Worm (Caenorhabditis elegans): ENCODE measurements around the gene srh-74.
A peak's percentile ranks its signal among the peaks of the same experiment; 100 is the strongest.

The srh-74 gene

DNA sequence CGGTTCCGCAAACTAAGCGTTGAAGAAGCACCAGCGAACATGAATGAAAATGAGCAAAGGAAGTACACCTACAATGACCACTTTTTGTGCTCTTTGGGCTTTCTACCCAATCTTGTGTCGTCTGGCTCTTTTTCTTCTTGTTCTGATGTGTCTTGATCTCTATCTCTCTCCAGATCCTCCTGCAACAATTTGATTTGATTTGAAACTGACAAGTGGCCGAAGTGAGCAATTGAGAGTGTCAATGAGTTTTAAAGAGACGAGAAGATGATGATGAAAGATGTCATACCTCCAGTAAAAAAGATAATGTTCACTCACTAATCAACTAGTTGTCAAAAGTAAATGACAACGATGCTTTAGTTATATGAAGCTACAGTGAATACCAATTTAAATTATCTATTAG lies 13.8 kb downstream of the srh-74 start, which contains the start of gene pptr-2:
Gene pptr-2 (minus strand): TSS at position 184 of the 400 bp plus-strand sequence.
- peak; percentile 92 for TF ChIP-seq unc-55 (GFP tag; optimal IDR thresholded peaks at IDR 0.05)
- TF ChIP-seq rnt-1 (tag; optimal IDR thresholded peaks at IDR 0.05) = peak; percentile 32
- TF ChIP-seq unc-86 (tag; optimal IDR thresholded peaks at IDR 0.05) = no peak
- TF ChIP-seq ztf-16 (tag; optimal IDR thresholded peaks at IDR 0.05) = no peak

DNA sequence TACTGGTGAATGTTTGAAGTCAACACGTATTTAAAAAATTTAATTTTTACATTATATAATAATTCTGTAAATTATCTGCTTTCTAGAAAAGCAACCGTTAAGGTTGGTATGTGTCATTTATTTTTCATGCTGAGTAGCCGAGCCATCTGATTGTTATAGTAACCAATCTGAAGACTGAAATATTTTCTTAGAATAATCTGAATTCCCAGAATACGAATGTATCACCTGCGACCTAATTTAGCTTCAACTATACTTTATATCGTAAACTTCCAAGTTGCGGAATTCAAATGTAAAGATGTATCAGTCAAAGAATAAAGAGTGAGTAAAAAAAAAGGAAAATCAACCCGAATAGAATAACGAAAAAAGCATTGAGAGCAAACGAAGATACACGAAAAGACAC lies 15.3 kb downstream of the srh-74 start:
- TF ChIP-seq nfya-1 (tag; optimal IDR thresholded peaks at IDR 0.05) (no peak), ceh-14 (tag; optimal IDR thresholded peaks at IDR 0.05) (no peak), syd-9 (tag; optimal IDR thresholded peaks at IDR 0.05) (no peak)

DNA sequence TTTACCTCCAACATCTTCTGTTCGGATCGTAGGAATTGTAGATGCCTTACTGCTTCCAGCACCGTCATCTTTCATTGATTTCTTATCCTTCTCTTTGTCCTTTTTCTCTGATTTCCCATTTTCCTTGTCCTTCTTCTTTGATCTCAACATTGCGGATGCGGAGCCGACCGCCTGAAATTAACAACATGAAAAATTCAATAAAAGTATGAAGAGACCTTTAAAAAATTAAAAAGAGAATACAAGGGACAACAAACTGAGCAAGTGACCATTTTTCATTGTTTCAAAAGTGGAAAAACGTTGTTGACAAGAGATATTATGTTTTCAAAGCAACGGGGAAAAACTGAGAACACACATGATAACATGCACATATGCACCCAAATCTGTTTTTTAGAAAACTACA lies 17.9 kb downstream of the srh-74 start:
- no peak for TF ChIP-seq ztf-16 (tag; optimal IDR thresholded peaks at IDR 0.05)
- TF ChIP-seq sdc-2 (tag; optimal IDR thresholded peaks at IDR 0.05) = no peak
- TF ChIP-seq elt-2 (tag; optimal IDR thresholded peaks at IDR 0.05) = no peak
- TF ChIP-seq T23F11.4 (GFP tag; optimal IDR thresholded peaks at IDR 0.05) = no peak
- TF ChIP-seq pat-9 (tag; optimal IDR thresholded peaks at IDR 0.05) = no peak
- TF ChIP-seq dve-1 (tag; optimal IDR thresholded peaks at IDR 0.05) = no peak
- no peak for TF ChIP-seq mec-3 (tag; optimal IDR thresholded peaks at IDR 0.05; ENCODE audit: borderline replicate concordance)

DNA sequence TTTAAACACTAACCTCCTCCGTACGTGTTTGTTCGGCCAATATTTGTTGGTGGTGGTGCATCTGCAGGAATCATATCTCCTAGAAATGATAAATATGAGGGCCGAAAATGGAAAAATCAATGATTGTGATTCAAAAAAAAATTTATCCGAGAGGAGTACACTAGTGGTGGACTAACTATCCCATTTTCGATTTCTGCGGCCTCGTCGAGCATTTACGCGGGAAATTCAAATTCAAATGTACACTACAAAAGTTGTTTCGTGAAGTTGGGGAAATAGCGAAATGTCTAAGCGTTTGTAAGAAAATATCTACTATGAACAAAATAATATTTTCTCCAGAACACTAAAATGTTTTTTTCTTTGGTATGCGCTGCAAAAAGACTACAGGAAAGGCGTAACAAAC lies 19.3 kb downstream of the srh-74 start:
- TF ChIP-seq ceh-48 (tag; optimal IDR thresholded peaks at IDR 0.05) (peak; percentile 52), ztf-16 (tag; optimal IDR thresholded peaks at IDR 0.05) (peak; percentile 50), pax-1 (tag; optimal IDR thresholded peaks at IDR 0.05) (peak; percentile 11), rnt-1 (tag; optimal IDR thresholded peaks at IDR 0.05) (peak; percentile 83), hlh-8 (tag; optimal IDR thresholded peaks at IDR 0.05) (peak; percentile 68), sox-2 (GFP tag; IDR thresholded peaks at IDR 0.05) (no peak), npax-4 (tag; optimal IDR thresholded peaks at IDR 0.05) (no peak), ceh-14 (tag; optimal IDR thresholded peaks at IDR 0.05) (peak; percentile 85), zip-5 (tag; optimal IDR thresholded peaks at IDR 0.05) (peak; percentile 87), fax-1 (tag; optimal IDR thresholded peaks at IDR 0.05) (peak; percentile 40), ahr-1 (tag; optimal IDR thresholded peaks at IDR 0.05) (peak; percentile 25), C08G9.2 (tag; optimal IDR thresholded peaks at IDR 0.05) (peak; percentile 96), dmd-4 (tag; optimal IDR thresholded peaks at IDR 0.05; ENCODE audit: borderline replicate concordance) (peak; percentile 56), nfya-1 (tag; optimal IDR thresholded peaks at IDR 0.05) (peak; percentile 13), ceh-30 (tag; optimal IDR thresholded peaks at IDR 0.05) (no peak), ref-2 (tag; optimal IDR thresholded peaks at IDR 0.05) (peak; percentile 89), unc-42 (tag; optimal IDR thresholded peaks at IDR 0.05) (peak; percentile 30), tbx-7 (tag; optimal IDR thresholded peaks at IDR 0.05) (peak; percentile 91), nhr-232 (tag; optimal IDR thresholded peaks at IDR 0.05) (no peak), che-1 (tag; optimal IDR thresholded peaks at IDR 0.05) (no peak), ceh-34 (tag; optimal IDR thresholded peaks at IDR 0.05) (peak; percentile 47), F13H6.1 (tag; optimal IDR thresholded peaks at IDR 0.05) (peak; percentile 71), ceh-2 (tag; optimal IDR thresholded peaks at IDR 0.05) (peak; percentile 86), hlh-30 (tag; optimal IDR thresholded peaks at IDR 0.05; ENCODE audit: insufficient read depth) (no peak), ttx-3 (tag; optimal IDR thresholded peaks at IDR 0.05) (peak; percentile 3), lim-6 (tag; optimal IDR thresholded peaks at IDR 0.05) (peak; percentile 12), sdc-2 (tag; optimal IDR thresholded peaks at IDR 0.05) (peak; percentile 8), eyg-1 (tag; optimal IDR thresholded peaks at IDR 0.05) (peak; percentile 17), ceh-19 (GFP tag; optimal IDR thresholded peaks at IDR 0.05) (no peak), elt-2 (tag; optimal IDR thresholded peaks at IDR 0.05) (peak; percentile 64), tbx-2 (tag; optimal IDR thresholded peaks at IDR 0.05) (peak; percentile 87), ceh-31 (tag; optimal IDR thresholded peaks at IDR 0.05) (peak; percentile 94), mec-3 (tag; optimal IDR thresholded peaks at IDR 0.05; ENCODE audit: borderline replicate concordance) (peak; percentile 71), odd-2 (tag; optimal IDR thresholded peaks at IDR 0.05) (no peak), fkh-6 (tag; optimal IDR thresholded peaks at IDR 0.05) (peak; percentile 63), ets-4 (tag; optimal IDR thresholded peaks at IDR 0.05) (peak; percentile 89), ceh-6 (GFP tag; optimal IDR thresholded peaks at IDR 0.05) (peak; percentile 39), hlh-6 (tag; optimal IDR thresholded peaks at IDR 0.05) (peak; percentile 59), madf-2 (tag; optimal IDR thresholded peaks at IDR 0.05) (peak; percentile 35), ama-1 (optimal IDR thresholded peaks at IDR 0.05) (no peak)

Data from whole organism, late embryonic.